Fruit fly (Drosophila melanogaster): ENCODE measurements around the gene Ets98B.

DNA sequence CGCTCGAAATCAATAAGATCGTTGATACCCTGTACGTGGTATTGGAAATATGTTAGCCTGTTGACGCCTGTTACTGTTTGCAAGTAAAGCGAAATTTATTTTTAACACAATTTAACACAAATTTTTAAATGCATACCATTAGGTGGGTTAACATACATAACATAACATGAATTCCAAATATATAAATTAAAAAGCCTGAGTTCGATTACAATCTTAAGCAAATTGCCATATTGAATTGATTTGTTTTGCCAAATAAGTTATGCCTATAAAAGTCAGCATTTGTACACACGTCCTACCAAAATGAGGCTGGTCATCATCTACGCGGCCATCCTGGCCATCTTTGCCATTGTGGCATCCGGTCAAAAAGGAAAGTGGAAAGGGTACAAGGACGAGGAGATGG lies 42.3 kb upstream of the Ets98B start, which contains the start of gene CG43319:
- TF ChIP-seq Blimp-1 (GFP tag; optimal IDR thresholded peaks at IDR 0.05) (no peak), CG3919 (GFP tag; optimal IDR thresholded peaks at IDR 0.05) (no peak), CG10631 (GFP tag; optimal IDR thresholded peaks at IDR 0.05) (no peak), Hr38 (GFP tag; optimal IDR thresholded peaks at IDR 0.05) (no peak), CG6854 (GFP tag; optimal IDR thresholded peaks at IDR 0.05) (no peak), Ets96B (tag; optimal IDR thresholded peaks at IDR 0.05) (no peak), CG15336 (GFP tag; IDR thresholded peaks at IDR 0.05) (no peak), dsx (GFP tag; optimal IDR thresholded peaks at IDR 0.05; ENCODE audit: poor library complexity, severe bottlenecking) (no peak)
